Fruit fly (Drosophila melanogaster) whole organism: ENCODE data around the gene Cp7Fa.

Experiments used
- CG8478 ChIP-seq: fragments of >200 bp; optimal IDR thresholded peaks from 2 replicates; lab custom pipeline; 2018; ENCODE audit warnings: inconsistent platforms
- pan ChIP-seq: fragments of >200 bp; optimal IDR thresholded peaks from 2 replicates; lab custom pipeline; 2017

DNA sequence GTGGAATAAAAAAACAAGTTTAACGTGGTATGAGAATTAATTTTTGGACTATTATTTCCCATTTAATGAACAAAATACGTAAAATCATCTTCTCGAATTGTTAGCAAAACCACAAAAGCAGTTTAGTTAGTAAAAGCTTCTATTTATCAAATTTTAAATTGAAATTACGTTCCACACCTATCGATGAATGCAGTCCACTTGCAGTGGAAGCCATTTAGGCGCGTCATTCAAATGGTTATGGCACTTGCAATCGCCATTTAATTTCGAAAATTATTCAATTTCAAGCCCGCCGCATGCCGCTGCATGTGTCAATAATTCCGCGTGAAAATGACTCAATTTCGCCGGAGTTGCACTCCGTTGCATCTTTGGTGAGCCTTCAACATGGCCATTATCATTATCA is 27.8 kb upstream of the Cp7Fa start:
- TF ChIP-seq CG8478 (lab: Kevin White, UChicago) (no peak), pan (lab: Kevin White, UChicago) (no peak)
